Worm (Caenorhabditis elegans): ENCODE results near the gene F10G7.9.

DNA sequence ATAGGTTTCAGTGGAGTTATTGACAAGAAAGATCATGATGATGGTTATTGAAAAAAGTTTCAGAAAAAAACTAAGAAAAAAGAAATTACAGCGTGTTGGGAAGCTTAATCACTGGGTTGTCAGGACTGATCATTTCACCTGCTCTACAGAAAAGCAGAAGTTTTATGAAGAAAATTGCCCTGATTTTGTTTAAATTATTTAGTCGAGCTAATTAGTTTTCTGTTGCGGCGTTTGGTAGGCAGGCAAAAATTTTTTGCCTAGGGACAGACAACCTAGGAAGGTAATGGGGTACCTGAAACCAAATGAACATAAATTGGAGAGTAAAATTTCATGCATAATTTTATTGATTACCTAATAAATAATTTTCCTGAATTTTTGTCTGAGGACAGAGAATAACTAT is 22.6 kb downstream of the F10G7.9 start, which contains the start of gene sre-40:
- TF ChIP-seq unc-130 (tag; optimal IDR thresholded peaks at IDR 0.05) (no peak), lsy-2 (tag; optimal IDR thresholded peaks at IDR 0.05) (no peak), mep-1 (tag; optimal IDR thresholded peaks at IDR 0.05) (no peak), unc-62 (GFP tag; optimal IDR thresholded peaks at IDR 0.05) (no peak), lin-13 (GFP tag; optimal IDR thresholded peaks at IDR 0.05) (no peak), fkh-10 (GFP tag; optimal IDR thresholded peaks at IDR 0.05) (no peak), egl-27 (tag; optimal IDR thresholded peaks at IDR 0.05) (no peak), nhr-237 (tag; optimal IDR thresholded peaks at IDR 0.05) (no peak), lin-15B (tag; optimal IDR thresholded peaks at IDR 0.05) (no peak), lin-39 (tag; optimal IDR thresholded peaks at IDR 0.05) (no peak), lin-35 (GFP tag; optimal IDR thresholded peaks at IDR 0.05) (no peak), alr-1 (tag; optimal IDR thresholded peaks at IDR 0.05; ENCODE audit: borderline replicate concordance) (no peak), jun-1 (tag; optimal IDR thresholded peaks at IDR 0.05) (no peak), blmp-1 (tag; optimal IDR thresholded peaks at IDR 0.05) (no peak)
